Worm (Caenorhabditis elegans) whole organism, L1 larva: Measurements from ENCODE around the gene cnd-1.

ENCODE experiments used
- C16A3.4 ChIP-seq: fragments of 150-350 bp; optimal IDR thresholded peaks from 2 replicates; lab custom pipeline; 2014; ENCODE audit warnings: missing biosample characterization, missing genetic modification characterization
- F16B12.6 ChIP-seq: fragments of 150-350 bp; optimal IDR thresholded peaks from 2 replicates; lab custom pipeline; 2014; ENCODE audit warnings: missing biosample characterization, missing genetic modification characterization
- alr-1 ChIP-seq: fragments of 200-800 bp; sonication (Bioruptor generic); optimal IDR thresholded peaks from 2 replicates; lab custom pipeline; 2018; ENCODE audit warnings: borderline replicate concordance, mild to moderate bottlenecking, missing genetic modification characterization, missing compliant biosample characterization
- blmp-1 ChIP-seq: fragments of 150-350 bp; optimal IDR thresholded peaks from 2 replicates; lab custom pipeline; 2014; ENCODE audit warnings: missing biosample characterization, missing genetic modification characterization
- ceh-82 ChIP-seq, 3 experiments: fragments of 150-350 bp in 1 of 3; sonication (generic microtip) in 2 of 3; optimal IDR thresholded peaks; 2 replicates each; lab custom pipeline; 2014 to 2017; ENCODE audit warnings: missing biosample characterization in 3 of 3, missing genetic modification characterization in 3 of 3
- ceh-90 ChIP-seq: sonication (generic microtip); optimal IDR thresholded peaks from 2 replicates; lab custom pipeline; 2016; ENCODE audit warnings: missing genetic modification characterization, missing compliant biosample characterization
- dpl-1 ChIP-seq, 3 experiments: fragments of 150-350 bp in 2 of 3; sonication (generic microtip) in 1 of 3; optimal IDR thresholded peaks; 2 replicates each; lab custom pipeline; 2014 to 2017; ENCODE audit warnings: missing biosample characterization in 3 of 3, missing genetic modification characterization in 3 of 3, missing genetic modification reagents in 3 of 3
- dsc-1 ChIP-seq: sonication (generic microtip); optimal IDR thresholded peaks from 2 replicates; lab custom pipeline; 2016; ENCODE audit warnings: mild to moderate bottlenecking, missing genetic modification characterization, missing compliant biosample characterization
- efl-1 ChIP-seq, 4 experiments: fragments of 150-350 bp; optimal IDR thresholded peaks in 3 of 4; peaks in 1 of 4; 1 replicate in 1 of 4; 2 replicates in 3 of 4; lab custom pipeline; 2014; ENCODE audit warnings: missing biosample characterization in 2 of 4, missing genetic modification characterization in 2 of 4, missing genetic modification reagents in 2 of 4
- egl-13 ChIP-seq: sonication (generic microtip); optimal IDR thresholded peaks from 2 replicates; lab custom pipeline; 2016; ENCODE audit warnings: missing genotype, missing genetic modification reagents, missing genetic modification characterization, missing compliant biosample characterization
- elt-2 ChIP-seq: sonication (generic microtip); optimal IDR thresholded peaks from 2 replicates; lab custom pipeline; 2016; ENCODE audit warnings: missing genetic modification characterization, mild to moderate bottlenecking, inconsistent platforms, missing compliant biosample characterization, missing genetic modification reagents
- elt-3 ChIP-seq, 6 experiments: fragments of 150-350 bp in 1 of 6; sonication (generic microtip); optimal IDR thresholded peaks; 2 replicates each; lab custom pipeline; 2017 to 2018; ENCODE audit warnings: missing biosample characterization in 6 of 6, missing genetic modification characterization in 6 of 6, inconsistent platforms in 1 of 6
- fkh-10 ChIP-seq: sonication (generic microtip); optimal IDR thresholded peaks from 2 replicates; lab custom pipeline; 2017; ENCODE audit warnings: missing biosample characterization, missing genetic modification reagents, missing genetic modification characterization
- fkh-4 ChIP-seq: sonication (generic microtip); optimal IDR thresholded peaks from 2 replicates; lab custom pipeline; 2016; ENCODE audit warnings: missing compliant biosample characterization, missing genetic modification characterization, borderline replicate concordance
- grh-1 ChIP-seq: fragments of 200-800 bp; sonication (Bioruptor generic); IDR thresholded peaks from 2 replicates; pipeline ENCODE4 v1.3.6; 2022; ENCODE audit warnings: missing genetic modification reagents, missing genetic modification characterization, missing compliant biosample characterization
- hlh-4 ChIP-seq: sonication (generic microtip); optimal IDR thresholded peaks from 2 replicates; lab custom pipeline; 2016; ENCODE audit warnings: mild to moderate bottlenecking, missing genetic modification characterization, missing compliant biosample characterization
- isw-1 ChIP-seq: fragments of 200-800 bp; sonication (Bioruptor generic); IDR thresholded peaks from 2 replicates; pipeline ENCODE4 v1.3.6; 2022; ENCODE audit warnings: missing genetic modification characterization, missing compliant biosample characterization
- lin-13 ChIP-seq: fragments of 150-350 bp; optimal IDR thresholded peaks from 2 replicates; lab custom pipeline; 2014; ENCODE audit warnings: missing biosample characterization, missing genetic modification reagents, missing genetic modification characterization
- lin-35 ChIP-seq, 2 experiments: fragments of 150-350 bp; optimal IDR thresholded peaks; 2 replicates each; lab custom pipeline; 2014; ENCODE audit warnings: missing biosample characterization in 2 of 2, missing genetic modification characterization in 2 of 2, missing genetic modification reagents in 2 of 2
- lin-39 ChIP-seq: fragments of 150-350 bp; optimal IDR thresholded peaks from 2 replicates; lab custom pipeline; 2014; ENCODE audit warnings: missing biosample characterization, missing genetic modification reagents, missing genetic modification characterization
- lsy-2 ChIP-seq, 2 experiments: fragments of 150-350 bp; optimal IDR thresholded peaks; 2 replicates each; lab custom pipeline; 2014; ENCODE audit warnings: missing biosample characterization in 2 of 2, missing genetic modification characterization in 2 of 2
- mab-9 ChIP-seq: fragments of 200-800 bp; sonication (Bioruptor generic); IDR thresholded peaks from 2 replicates; pipeline ENCODE4 v1.3.6; 2022; ENCODE audit warnings: missing genetic modification reagents, missing genetic modification characterization, missing compliant biosample characterization
- mdl-1 ChIP-seq, 2 experiments: fragments of 150-350 bp; optimal IDR thresholded peaks; 2 replicates each; lab custom pipeline; 2014 to 2017; ENCODE audit warnings: missing biosample characterization in 2 of 2, missing genetic modification characterization in 2 of 2, inconsistent platforms in 1 of 2
- nhr-11 ChIP-seq: fragments of 150-350 bp; optimal IDR thresholded peaks from 2 replicates; lab custom pipeline; 2014; ENCODE audit warnings: missing biosample characterization, missing genetic modification characterization
- nhr-19 ChIP-seq: fragments of 200-800 bp; sonication (Bioruptor generic); conservative IDR thresholded peaks from 2 replicates; pipeline ENCODE4 v1.3.6; 2022; ENCODE audit warnings: missing genetic modification characterization, missing compliant biosample characterization
- nhr-20 ChIP-seq: sonication (generic microtip); optimal IDR thresholded peaks from 2 replicates; lab custom pipeline; 2016; ENCODE audit warnings: mild to moderate bottlenecking, missing genetic modification characterization, missing compliant biosample characterization
- nhr-90 ChIP-seq: sonication (generic microtip); optimal IDR thresholded peaks from 2 replicates; lab custom pipeline; 2016; ENCODE audit warnings: mild to moderate bottlenecking, missing genetic modification characterization, missing compliant biosample characterization; ENCODE audit not compliant: poor library complexity
- snu-23 ChIP-seq: sonication (generic microtip); optimal IDR thresholded peaks from 2 replicates; lab custom pipeline; 2016; ENCODE audit warnings: missing genetic modification characterization, missing compliant biosample characterization
- sup-37 ChIP-seq: fragments of 200-800 bp; sonication (Bioruptor generic); optimal IDR thresholded peaks from 2 replicates; lab custom pipeline; 2018; ENCODE audit warnings: mild to moderate bottlenecking, missing genetic modification characterization, missing compliant biosample characterization
- swsn-7 ChIP-seq: sonication (generic microtip); optimal IDR thresholded peaks from 2 replicates; lab custom pipeline; 2016; ENCODE audit warnings: missing genetic modification characterization, missing compliant biosample characterization
- unc-86 ChIP-seq: sonication (generic microtip); optimal IDR thresholded peaks from 2 replicates; lab custom pipeline; 2016; ENCODE audit warnings: missing genetic modification characterization, missing compliant biosample characterization
- vab-15 ChIP-seq: sonication (generic microtip); optimal IDR thresholded peaks from 2 replicates; lab custom pipeline; 2017; ENCODE audit warnings: missing genotype, mild to moderate bottlenecking, missing genetic modification characterization, missing compliant biosample characterization
- xbp-1 ChIP-seq: sonication (generic microtip); optimal IDR thresholded peaks from 2 replicates; lab custom pipeline; 2016; ENCODE audit warnings: missing genetic modification characterization, missing compliant biosample characterization
- zag-1 ChIP-seq: fragments of 150-350 bp; optimal IDR thresholded peaks from 2 replicates; lab custom pipeline; 2014; ENCODE audit warnings: missing biosample characterization, missing genetic modification characterization
- zip-4 ChIP-seq: fragments of 200-800 bp; sonication (Bioruptor generic); optimal IDR thresholded peaks from 2 replicates; lab custom pipeline; 2018; ENCODE audit warnings: mild to moderate bottlenecking, missing genetic modification characterization, moderate library complexity, missing compliant biosample characterization
- ztf-11 ChIP-seq, 2 experiments: sonication (generic microtip); optimal IDR thresholded peaks; 2 replicates each; lab custom pipeline; 2016 to 2017; ENCODE audit warnings: missing genetic modification characterization in 2 of 2, missing biosample characterization in 1 of 2, missing compliant biosample characterization in 1 of 2

Gene cnd-1

ce11 chrIII:5268486-5268885 lies 24.0 kb upstream of the cnd-1 start:
- TF ChIP-seq swsn-7 (tag; lab: Kevin White, UChicago) = no peak
- no peak for TF ChIP-seq nhr-19
- peak in 1 of 2 experiments; percentile 47 for TF ChIP-seq lin-35 (GFP tag; optimal IDR thresholded peaks at IDR 0.05; lab: Kevin White, UChicago)
- peak; percentile 8 for TF ChIP-seq lsy-2 (tag; optimal IDR thresholded peaks at IDR 0.05; lab: Kevin White, UChicago)
- TF ChIP-seq efl-1 (optimal IDR thresholded peaks at IDR 0.05; lab: Kevin White, UChicago) = no peak
- peak in 1 of 2 experiments; percentile 69 for TF ChIP-seq efl-1 (GFP tag; optimal IDR thresholded peaks at IDR 0.05 in 1 of 2; lab: Kevin White, UChicago)
- TF ChIP-seq elt-2 (tag; lab: Kevin White, UChicago) = peak; percentile 6

ce11 chrIII:5267217-5267906 lies 22.9 kb upstream of the cnd-1 start, which contains the start of gene ZC395.5:
Gene ZC395.5 (plus strand): TSS chrIII:5267848.
- no peak for TF ChIP-seq elt-3 (tag; optimal IDR thresholded peaks at IDR 0.05; lab: Kevin White, UChicago)
- peak; percentile 14 for TF ChIP-seq nhr-90 (tag; lab: Kevin White, UChicago)
- peak; percentile 8 for TF ChIP-seq snu-23 (GFP tag; lab: Kevin White, UChicago)
- TF ChIP-seq zag-1 = no peak
- TF ChIP-seq lin-35 (GFP tag; optimal IDR thresholded peaks at IDR 0.05; lab: Kevin White, UChicago) = peak in 1 of 2 experiments; percentile 34
- TF ChIP-seq isw-1 (GFP tag; lab: Robert Waterston, UW) = no peak
- no peak for TF ChIP-seq ceh-90 (tag; lab: Kevin White, UChicago)
- peak in 1 of 2 experiments; percentile 24 for TF ChIP-seq lsy-2 (tag; optimal IDR thresholded peaks at IDR 0.05; lab: Kevin White, UChicago)
- no peak for TF ChIP-seq efl-1 (optimal IDR thresholded peaks at IDR 0.05; lab: Kevin White, UChicago)
- TF ChIP-seq efl-1 (GFP tag; optimal IDR thresholded peaks at IDR 0.05 in 1 of 2; lab: Kevin White, UChicago) = peak in 1 of 2 experiments; percentile 52
- no peak for TF ChIP-seq dpl-1 (GFP tag; optimal IDR thresholded peaks at IDR 0.05; lab: Kevin White, UChicago)
- no peak for TF ChIP-seq nhr-11 (tag; lab: Kevin White, UChicago)
- no peak for TF ChIP-seq fkh-10 (GFP tag; lab: Kevin White, UChicago)
- no peak for TF ChIP-seq zip-4 (GFP tag; lab: Kevin White, UChicago)
- TF ChIP-seq blmp-1 (tag; lab: Kevin White, UChicago) = peak; percentile 16
- TF ChIP-seq sup-37 (GFP tag; lab: Kevin White, UChicago) = no peak
- peak; percentile 28 for TF ChIP-seq nhr-20 (tag; lab: Kevin White, UChicago)
- peak; percentile 69 for TF ChIP-seq elt-2 (tag; lab: Kevin White, UChicago)
- no peak for TF ChIP-seq dsc-1 (tag; lab: Kevin White, UChicago)

DNA sequence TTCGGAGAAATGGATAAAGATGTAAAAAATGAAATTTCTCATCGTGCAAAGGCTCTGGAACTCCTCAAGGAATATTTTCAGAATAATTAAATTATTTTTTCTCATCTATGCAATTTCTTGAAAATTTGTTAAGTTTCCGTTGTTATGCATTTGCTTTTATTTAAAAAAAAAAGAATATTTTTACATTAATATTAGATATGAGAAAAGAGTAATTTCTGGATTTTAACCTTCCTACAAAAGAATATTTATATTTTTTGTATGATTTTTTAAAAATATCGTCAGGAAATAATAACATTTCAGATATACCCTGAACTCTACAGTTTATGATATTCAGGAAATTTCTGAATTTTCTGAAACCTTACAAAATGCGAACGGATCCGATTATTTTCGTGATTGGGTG lies 20.4 kb upstream of the cnd-1 start, which contains the start of gene gro-1:
Gene gro-1 (plus strand): TSS at position 301 of the 400 bp plus-strand sequence.
- TF ChIP-seq ceh-82 (tag; optimal IDR thresholded peaks at IDR 0.05; lab: Kevin White, UChicago) = no peak
- no peak for TF ChIP-seq grh-1 (GFP tag; lab: Robert Waterston, UW)
- TF ChIP-seq lin-39 (tag; lab: Kevin White, UChicago) = no peak
- no peak for TF ChIP-seq lin-35 (GFP tag; optimal IDR thresholded peaks at IDR 0.05; lab: Kevin White, UChicago)
- TF ChIP-seq mab-9 (GFP tag; lab: Robert Waterston, UW) = no peak
- TF ChIP-seq mdl-1 (tag; optimal IDR thresholded peaks at IDR 0.05; lab: Kevin White, UChicago) = no peak
- TF ChIP-seq F16B12.6 (tag; lab: Kevin White, UChicago) = no peak
- TF ChIP-seq nhr-19 = no peak
- no peak for TF ChIP-seq lin-13 (GFP tag; lab: Kevin White, UChicago)
- TF ChIP-seq snu-23 (GFP tag; lab: Kevin White, UChicago) = no peak
- TF ChIP-seq vab-15 = no peak
- TF ChIP-seq alr-1 (tag; lab: Kevin White, UChicago) = no peak
- no peak for TF ChIP-seq egl-13 (tag; lab: Kevin White, UChicago)
- TF ChIP-seq xbp-1 (tag; lab: Kevin White, UChicago) = no peak
- TF ChIP-seq fkh-4 = no peak
- TF ChIP-seq hlh-4 (tag; lab: Kevin White, UChicago) = no peak
- TF ChIP-seq C16A3.4 (tag; lab: Kevin White, UChicago) = no peak
- no peak for TF ChIP-seq ztf-11 (tag; optimal IDR thresholded peaks at IDR 0.05; lab: Kevin White, UChicago)
- TF ChIP-seq unc-86 (tag; lab: Kevin White, UChicago) = no peak
